Worm (Caenorhabditis elegans) whole organism, L1 larva: Measurements from ENCODE around the gene F52H2.15.

Experiments used
- C16A3.4 ChIP-seq: fragments of 150-350 bp; optimal IDR thresholded peaks from 2 replicates; lab custom pipeline; 2014; ENCODE audit warnings: missing biosample characterization, missing genetic modification characterization
- C34B4.2 ChIP-seq: sonication (generic microtip); optimal IDR thresholded peaks from 2 replicates; lab custom pipeline; 2017; ENCODE audit warnings: mild to moderate bottlenecking, missing genetic modification characterization, missing compliant biosample characterization
- F16B12.6 ChIP-seq: fragments of 150-350 bp; optimal IDR thresholded peaks from 2 replicates; lab custom pipeline; 2014; ENCODE audit warnings: missing biosample characterization, missing genetic modification characterization
- alr-1 ChIP-seq: fragments of 200-800 bp; sonication (Bioruptor generic); optimal IDR thresholded peaks from 2 replicates; lab custom pipeline; 2018; ENCODE audit warnings: borderline replicate concordance, mild to moderate bottlenecking, missing genetic modification characterization, missing compliant biosample characterization
- aly-2 ChIP-seq: fragments of 150-350 bp; optimal IDR thresholded peaks from 2 replicates; lab custom pipeline; 2014; ENCODE audit warnings: missing biosample characterization, missing genetic modification characterization
- blmp-1 ChIP-seq: fragments of 150-350 bp; optimal IDR thresholded peaks from 2 replicates; lab custom pipeline; 2014; ENCODE audit warnings: missing biosample characterization, missing genetic modification characterization
- ceh-82 ChIP-seq, 3 experiments: fragments of 150-350 bp in 1 of 3; sonication (generic microtip) in 2 of 3; optimal IDR thresholded peaks; 2 replicates each; lab custom pipeline; 2014 to 2017; ENCODE audit warnings: missing biosample characterization in 3 of 3, missing genetic modification characterization in 3 of 3
- efl-1 ChIP-seq, 4 experiments: fragments of 150-350 bp; optimal IDR thresholded peaks in 3 of 4; peaks in 1 of 4; 1 replicate in 1 of 4; 2 replicates in 3 of 4; lab custom pipeline; 2014; ENCODE audit warnings: missing biosample characterization in 2 of 4, missing genetic modification characterization in 2 of 4, missing genetic modification reagents in 2 of 4
- efl-3 ChIP-seq: fragments of 200-800 bp; sonication (Bioruptor generic); optimal IDR thresholded peaks from 2 replicates; lab custom pipeline; 2018; ENCODE audit warnings: mild to moderate bottlenecking, missing genetic modification characterization, missing compliant biosample characterization
- egl-13 ChIP-seq: sonication (generic microtip); optimal IDR thresholded peaks from 2 replicates; lab custom pipeline; 2016; ENCODE audit warnings: missing genotype, missing genetic modification reagents, missing genetic modification characterization, missing compliant biosample characterization
- elt-2 ChIP-seq: sonication (generic microtip); optimal IDR thresholded peaks from 2 replicates; lab custom pipeline; 2016; ENCODE audit warnings: missing genetic modification characterization, mild to moderate bottlenecking, inconsistent platforms, missing compliant biosample characterization, missing genetic modification reagents
- fkh-4 ChIP-seq: sonication (generic microtip); optimal IDR thresholded peaks from 2 replicates; lab custom pipeline; 2016; ENCODE audit warnings: missing compliant biosample characterization, missing genetic modification characterization, borderline replicate concordance
- fkh-8 ChIP-seq: sonication (generic microtip); optimal IDR thresholded peaks from 2 replicates; lab custom pipeline; 2016; ENCODE audit warnings: mild to moderate bottlenecking, missing genetic modification characterization, missing compliant biosample characterization
- hlh-17 ChIP-seq: fragments of 200-800 bp; sonication (Bioruptor generic); optimal IDR thresholded peaks from 2 replicates; lab custom pipeline; 2018; ENCODE audit warnings: missing genetic modification characterization, mild to moderate bottlenecking, missing compliant biosample characterization, moderate library complexity, borderline replicate concordance
- lin-14 ChIP-seq: fragments of 200-800 bp; sonication (Bioruptor generic); optimal IDR thresholded peaks from 2 replicates; lab custom pipeline; 2018; ENCODE audit warnings: mild to moderate bottlenecking, missing genetic modification characterization, moderate library complexity, missing compliant biosample characterization
- lin-35 ChIP-seq, 2 experiments: fragments of 150-350 bp; optimal IDR thresholded peaks; 2 replicates each; lab custom pipeline; 2014; ENCODE audit warnings: missing biosample characterization in 2 of 2, missing genetic modification characterization in 2 of 2, missing genetic modification reagents in 2 of 2
- lir-3 ChIP-seq: sonication (generic microtip); optimal IDR thresholded peaks from 2 replicates; lab custom pipeline; 2016; ENCODE audit warnings: mild to moderate bottlenecking, missing genetic modification characterization, moderate library complexity, missing compliant biosample characterization; ENCODE audit not compliant: poor library complexity
- lsy-2 ChIP-seq, 2 experiments: fragments of 150-350 bp; optimal IDR thresholded peaks; 2 replicates each; lab custom pipeline; 2014; ENCODE audit warnings: missing biosample characterization in 2 of 2, missing genetic modification characterization in 2 of 2
- mab-9 ChIP-seq: fragments of 200-800 bp; sonication (Bioruptor generic); IDR thresholded peaks from 2 replicates; pipeline ENCODE4 v1.3.6; 2022; ENCODE audit warnings: missing genetic modification reagents, missing genetic modification characterization, missing compliant biosample characterization
- mdl-1 ChIP-seq, 2 experiments: fragments of 150-350 bp; optimal IDR thresholded peaks; 2 replicates each; lab custom pipeline; 2014 to 2017; ENCODE audit warnings: missing biosample characterization in 2 of 2, missing genetic modification characterization in 2 of 2, inconsistent platforms in 1 of 2
- mep-1 ChIP-seq: fragments of 150-350 bp; optimal IDR thresholded peaks from 2 replicates; lab custom pipeline; 2014; ENCODE audit warnings: missing biosample characterization, missing genetic modification characterization
- nhr-20 ChIP-seq: sonication (generic microtip); optimal IDR thresholded peaks from 2 replicates; lab custom pipeline; 2016; ENCODE audit warnings: mild to moderate bottlenecking, missing genetic modification characterization, missing compliant biosample characterization
- nhr-28 ChIP-seq: fragments of 150-350 bp; optimal IDR thresholded peaks from 2 replicates; lab custom pipeline; 2014; ENCODE audit warnings: missing biosample characterization, missing genetic modification characterization
- nhr-47 ChIP-seq: sonication (generic microtip); optimal IDR thresholded peaks from 2 replicates; lab custom pipeline; 2016; ENCODE audit warnings: mild to moderate bottlenecking, missing genetic modification characterization, moderate library complexity, missing compliant biosample characterization
- nhr-71 ChIP-seq: sonication (generic microtip); optimal IDR thresholded peaks from 2 replicates; lab custom pipeline; 2016; ENCODE audit warnings: mild to moderate bottlenecking, missing genetic modification characterization, moderate library complexity, missing compliant biosample characterization
- pag-3 ChIP-seq: sonication (generic microtip); optimal IDR thresholded peaks from 2 replicates; lab custom pipeline; 2017; ENCODE audit warnings: missing genetic modification characterization, mild to moderate bottlenecking, missing compliant biosample characterization, antibody characterized with exemption, borderline replicate concordance; ENCODE audit not compliant: insufficient read depth
- pax-3 ChIP-seq: fragments of 200-800 bp; sonication (Bioruptor generic); optimal IDR thresholded peaks from 2 replicates; lab custom pipeline; 2018; ENCODE audit warnings: mild to moderate bottlenecking, missing genetic modification characterization, moderate library complexity, missing compliant biosample characterization
- pqm-1 ChIP-seq: sonication (generic microtip); optimal IDR thresholded peaks from 3 replicates; lab custom pipeline; 2017; ENCODE audit warnings: missing biosample characterization, missing genetic modification characterization
- rnt-1 ChIP-seq: sonication (generic microtip); optimal IDR thresholded peaks from 2 replicates; lab custom pipeline; 2016; ENCODE audit warnings: mild to moderate bottlenecking, missing genetic modification characterization, moderate library complexity, missing compliant biosample characterization
- skn-1 ChIP-seq: fragments of 150-350 bp; optimal IDR thresholded peaks from 2 replicates; lab custom pipeline; 2014; ENCODE audit warnings: missing biosample characterization, missing genetic modification characterization
- snu-23 ChIP-seq: sonication (generic microtip); optimal IDR thresholded peaks from 2 replicates; lab custom pipeline; 2016; ENCODE audit warnings: missing genetic modification characterization, missing compliant biosample characterization
- unc-30 ChIP-seq: sonication (generic microtip); optimal IDR thresholded peaks from 2 replicates; lab custom pipeline; 2017; ENCODE audit warnings: missing biosample characterization, missing genetic modification characterization
- vab-15 ChIP-seq: sonication (generic microtip); optimal IDR thresholded peaks from 2 replicates; lab custom pipeline; 2017; ENCODE audit warnings: missing genotype, mild to moderate bottlenecking, missing genetic modification characterization, missing compliant biosample characterization
- xbp-1 ChIP-seq: sonication (generic microtip); optimal IDR thresholded peaks from 2 replicates; lab custom pipeline; 2016; ENCODE audit warnings: missing genetic modification characterization, missing compliant biosample characterization
- zag-1 ChIP-seq: fragments of 150-350 bp; optimal IDR thresholded peaks from 2 replicates; lab custom pipeline; 2014; ENCODE audit warnings: missing biosample characterization, missing genetic modification characterization

Gene F52H2.15

DNA sequence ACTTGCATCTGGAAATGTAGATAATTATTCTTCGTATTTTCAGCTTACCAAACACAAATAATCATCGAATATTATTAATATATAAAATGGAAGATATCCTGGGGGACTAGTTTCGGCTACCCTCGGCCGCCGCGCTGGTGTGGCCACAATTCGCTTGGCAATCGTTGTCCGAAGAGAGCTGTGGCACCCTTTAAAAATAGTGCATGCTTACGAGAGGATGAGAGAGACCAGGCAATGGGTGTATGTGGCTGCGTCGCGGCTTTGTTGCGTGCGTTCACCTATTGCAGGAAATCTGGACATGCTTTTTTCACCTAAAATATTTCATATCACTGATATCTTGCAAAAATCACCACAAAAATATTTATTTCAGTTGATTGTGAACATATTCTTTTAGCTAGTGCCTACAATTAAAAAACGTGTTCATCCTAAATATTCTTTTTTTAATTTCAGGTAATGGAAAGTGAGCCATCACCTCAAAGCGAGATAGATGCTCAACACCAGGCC is 7.5 kb downstream of the F52H2.15 start, which contains the start of the genes ccd-5 and F52H2.1:
Gene ccd-5, minus strand, starts transcription at position 8 of the 504 bp plus-strand sequence.
Gene F52H2.1, plus strand, starts transcription at position 454 of the 504 bp plus-strand sequence.
- TF ChIP-seq nhr-71 (tag; lab: Kevin White, UChicago): peak; percentile 14
- no peak for TF ChIP-seq fkh-4
- TF ChIP-seq egl-13 (tag; lab: Kevin White, UChicago): no peak
- peak; percentile 52 for TF ChIP-seq rnt-1 (tag; lab: Kevin White, UChicago)
- TF ChIP-seq skn-1 (tag; lab: Kevin White, UChicago): peak; percentile 78
- peak; percentile 56 for TF ChIP-seq fkh-8
- TF ChIP-seq hlh-17 (GFP tag; lab: Kevin White, UChicago): no peak
- TF ChIP-seq vab-15 (tag; lab: Kevin White, UChicago): no peak
- no peak for TF ChIP-seq unc-30 (tag; lab: Kevin White, UChicago)
- TF ChIP-seq lsy-2 (tag; optimal IDR thresholded peaks at IDR 0.05; lab: Kevin White, UChicago): peak in 1 of 2 experiments; percentile 33
- peak; percentile 20 for TF ChIP-seq snu-23 (GFP tag; lab: Kevin White, UChicago)
- TF ChIP-seq efl-3 (GFP tag; lab: Kevin White, UChicago): no peak
- peak in 1 of 3 experiments; percentile 53 for TF ChIP-seq ceh-82 (tag; optimal IDR thresholded peaks at IDR 0.05; lab: Kevin White, UChicago)
- TF ChIP-seq C16A3.4: no peak
- no peak for TF ChIP-seq pax-3 (tag; lab: Kevin White, UChicago)
- TF ChIP-seq F16B12.6 (tag; lab: Kevin White, UChicago): no peak
- TF ChIP-seq nhr-47: peak; percentile 25
- TF ChIP-seq blmp-1 (tag; lab: Kevin White, UChicago): no peak
- TF ChIP-seq alr-1: no peak
- no peak for TF ChIP-seq mab-9 (GFP tag; lab: Robert Waterston, UW)
- TF ChIP-seq lin-14 (GFP tag; lab: Kevin White, UChicago): peak; percentile 71
- TF ChIP-seq, all 84 proteins: peak for 9

DNA sequence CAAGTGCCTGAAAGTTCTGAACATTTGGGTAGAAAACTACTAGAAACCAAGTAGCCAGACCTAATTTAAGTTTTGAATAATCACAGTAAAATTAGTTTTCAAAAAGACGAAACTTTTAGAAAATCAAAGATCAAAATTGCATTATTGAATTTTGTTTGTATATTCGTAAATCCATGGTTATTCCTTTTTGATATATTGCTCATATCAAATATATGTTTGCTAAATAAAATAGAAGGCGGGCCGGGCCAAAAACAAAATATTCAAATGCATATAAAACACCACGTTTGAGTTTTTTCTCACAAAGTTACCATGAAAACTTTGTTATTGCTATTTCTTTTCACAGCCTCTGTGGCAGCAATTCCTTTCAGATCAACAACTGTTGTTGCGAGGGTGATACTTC is 12.3 kb downstream of the F52H2.15 start, which contains the start of gene ttr-42:
Gene ttr-42, plus strand, starts transcription at position 301 of the 400 bp plus-strand sequence.
- TF ChIP-seq aly-2 (no peak), pag-3 (tag; lab: Kevin White, UChicago) (no peak), skn-1 (tag; lab: Kevin White, UChicago) (no peak), efl-1 (optimal IDR thresholded peaks at IDR 0.05; lab: Kevin White, UChicago) (no peak), efl-1 (GFP tag; optimal IDR thresholded peaks at IDR 0.05 in 1 of 2; lab: Kevin White, UChicago) (no peak), fkh-8 (no peak), xbp-1 (tag; lab: Kevin White, UChicago) (no peak), lir-3 (tag; lab: Kevin White, UChicago) (no peak)

DNA sequence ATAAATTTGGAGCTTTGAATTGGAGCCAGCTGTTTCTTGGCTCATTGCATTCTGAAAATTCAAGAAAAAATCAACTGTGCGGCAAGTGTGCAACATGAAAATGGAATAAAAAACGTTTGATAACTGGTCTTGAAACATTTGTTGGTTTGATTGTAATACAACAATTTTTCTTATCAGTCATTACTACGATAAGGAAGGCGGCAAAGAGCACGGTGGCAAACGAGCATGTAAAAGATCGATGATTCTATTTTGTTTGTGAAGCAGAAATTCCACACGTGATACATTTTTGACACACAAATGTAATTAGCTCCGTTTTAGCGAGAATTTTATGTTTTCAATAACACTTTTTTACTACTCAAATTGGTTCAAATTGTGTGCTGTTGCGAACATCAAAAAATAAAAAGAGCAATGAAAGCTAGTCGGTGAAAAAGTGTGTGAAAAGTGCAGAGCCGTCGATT is 15.4 kb downstream of the F52H2.15 start, which contains the start of gene H01M10.1:
Gene H01M10.1, minus strand, starts transcription at position 51 of the 458 bp plus-strand sequence.
- no peak for TF ChIP-seq pag-3 (tag; lab: Kevin White, UChicago)
- no peak for TF ChIP-seq hlh-17 (GFP tag; lab: Kevin White, UChicago)
- no peak for TF ChIP-seq zag-1 (tag; lab: Kevin White, UChicago)
- TF ChIP-seq lin-35 (GFP tag; optimal IDR thresholded peaks at IDR 0.05; lab: Kevin White, UChicago): peak in 1 of 2 experiments; percentile 26
- peak; percentile 34 for TF ChIP-seq nhr-71 (tag; lab: Kevin White, UChicago)
- no peak for TF ChIP-seq mep-1 (tag; lab: Kevin White, UChicago)
- TF ChIP-seq nhr-20: peak; percentile 31
- TF ChIP-seq C34B4.2 (tag; lab: Kevin White, UChicago): no peak
- no peak for TF ChIP-seq nhr-28
- TF ChIP-seq elt-2 (tag; lab: Kevin White, UChicago): peak; percentile 94
- TF ChIP-seq mdl-1 (tag; optimal IDR thresholded peaks at IDR 0.05; lab: Kevin White, UChicago): peak in 1 of 2 experiments; percentile 4
- peak; percentile 20 for TF ChIP-seq pqm-1 (tag; lab: Kevin White, UChicago)
- TF ChIP-seq lsy-2 (tag; optimal IDR thresholded peaks at IDR 0.05; lab: Kevin White, UChicago): peak in 1 of 2 experiments; percentile 5
- TF ChIP-seq lin-14 (GFP tag; lab: Kevin White, UChicago): peak; percentile 9
